Worm (Caenorhabditis elegans) whole organism, L4 larva: ENCODE data around the gene T11F8.4.
"Not testable (repeated sequence)": the region's sequence is repeated elsewhere in the genome, so short reads cannot be mapped to it uniquely, and the experiment has no call there.

Source experiments
- F37D6.2 ChIP-seq: sonication (generic microtip); optimal IDR thresholded peaks from 2 replicates; lab custom pipeline; 2016; ENCODE audit warnings: mild to moderate bottlenecking, missing genetic modification characterization, missing compliant biosample characterization
- T20F7.1 ChIP-seq: fragments of 200-800 bp; sonication (Bioruptor generic); optimal IDR thresholded peaks from 2 replicates; lab custom pipeline; 2018; ENCODE audit warnings: mild to moderate bottlenecking, missing genetic modification characterization, missing compliant biosample characterization
- Y48G9A.11 ChIP-seq: fragments of 200-800 bp; sonication (Bioruptor generic); IDR thresholded peaks from 2 replicates; pipeline ENCODE4 v1.3.6; 2022; ENCODE audit warnings: missing genetic modification reagents, missing genetic modification characterization, missing compliant biosample characterization
- Y5F2A.4 ChIP-seq: fragments of 200-800 bp; sonication (Bioruptor generic); optimal IDR thresholded peaks from 2 replicates; lab custom pipeline; 2018; ENCODE audit warnings: mild to moderate bottlenecking, missing genetic modification characterization, missing compliant biosample characterization
- aha-1 ChIP-seq: fragments of 150-350 bp; peaks from one replicate; lab custom pipeline; 2014; ENCODE audit warnings: missing biosample characterization, missing genetic modification characterization
- ama-1 ChIP-seq: fragments of 150-350 bp; optimal IDR thresholded peaks from 2 replicates; lab custom pipeline; 2014; ENCODE audit warnings: inconsistent platforms, mixed read lengths
- ceh-82 ChIP-seq: sonication (generic microtip); optimal IDR thresholded peaks from 2 replicates; lab custom pipeline; 2017; ENCODE audit warnings: missing biosample characterization, missing genetic modification characterization
- ces-1 ChIP-seq: fragments of 150-350 bp; sonication (generic microtip); optimal IDR thresholded peaks from 4 replicates; lab custom pipeline; 2014; ENCODE audit warnings: missing biosample characterization, missing genetic modification reagents, missing genetic modification characterization
- daf-12 ChIP-seq: fragments of 150-350 bp; optimal IDR thresholded peaks from 2 replicates; lab custom pipeline; 2014; ENCODE audit warnings: missing biosample characterization, missing genetic modification reagents, missing genetic modification characterization
- daf-16 ChIP-seq, 3 experiments: sonication (generic microtip); optimal IDR thresholded peaks; 2 replicates each; lab custom pipeline; 2016 to 2017; ENCODE audit warnings: missing genetic modification characterization in 3 of 3, missing genetic modification reagents in 3 of 3, mild to moderate bottlenecking in 2 of 3, missing compliant biosample characterization in 2 of 3, missing biosample characterization in 1 of 3, moderate library complexity in 1 of 3
- egl-27 ChIP-seq: sonication (generic microtip); optimal IDR thresholded peaks from 3 replicates; lab custom pipeline; 2017; ENCODE audit warnings: missing biosample characterization, missing genetic modification reagents, missing genetic modification characterization
- egl-43 ChIP-seq: fragments of 200-800 bp; sonication (Bioruptor generic); IDR thresholded peaks from 2 replicates; pipeline ENCODE4 v1.3.6; 2022; ENCODE audit warnings: missing genetic modification reagents, missing genetic modification characterization, missing compliant biosample characterization
- lin-13 ChIP-seq: fragments of 150-350 bp; optimal IDR thresholded peaks from 2 replicates; lab custom pipeline; 2014; ENCODE audit warnings: missing biosample characterization, missing genetic modification reagents, missing genetic modification characterization
- lin-38 ChIP-seq: fragments of 200-800 bp; sonication (Bioruptor generic); IDR thresholded peaks from 2 replicates; pipeline ENCODE4 v1.3.6; 2022; ENCODE audit warnings: missing genetic modification reagents, missing genetic modification characterization, missing compliant biosample characterization
- madf-5 ChIP-seq, 2 experiments: fragments of 200-800 bp; sonication (Bioruptor generic); IDR thresholded peaks; 2 replicates each; pipeline ENCODE4 v1.3.6; 2022; ENCODE audit warnings: missing compliant biosample characterization in 2 of 2, missing genetic modification characterization in 2 of 2
- mes-2 ChIP-seq: sonication (generic microtip); optimal IDR thresholded peaks from 2 replicates; lab custom pipeline; 2016; ENCODE audit warnings: missing genotype, mild to moderate bottlenecking, missing genetic modification characterization, missing compliant biosample characterization; ENCODE audit not compliant: poor library complexity, severe bottlenecking
- mxl-2 ChIP-seq: fragments of 200-800 bp; sonication (Bioruptor generic); conservative IDR thresholded peaks from 2 replicates; pipeline ENCODE4 v1.3.6; 2022; ENCODE audit warnings: missing genetic modification reagents, missing genetic modification characterization, missing compliant biosample characterization
- nhr-11 ChIP-seq: fragments of 150-350 bp; optimal IDR thresholded peaks from 2 replicates; lab custom pipeline; 2014; ENCODE audit warnings: missing biosample characterization, missing genetic modification characterization
- nhr-111 ChIP-seq: fragments of 200-800 bp; sonication (Bioruptor generic); optimal IDR thresholded peaks from 2 replicates; lab custom pipeline; 2018; ENCODE audit warnings: mild to moderate bottlenecking, missing genetic modification characterization, missing compliant biosample characterization
- nhr-28 ChIP-seq: fragments of 150-350 bp; optimal IDR thresholded peaks from 2 replicates; lab custom pipeline; 2014; ENCODE audit warnings: missing biosample characterization, missing genetic modification characterization
- nhr-48 ChIP-seq: sonication (generic microtip); optimal IDR thresholded peaks from 2 replicates; lab custom pipeline; 2016; ENCODE audit warnings: mild to moderate bottlenecking, missing genetic modification characterization, missing compliant biosample characterization
- nhr-6 ChIP-seq: fragments of 150-350 bp; optimal IDR thresholded peaks from 2 replicates; lab custom pipeline; 2014; ENCODE audit warnings: missing biosample characterization, missing genetic modification characterization
- rbr-2 ChIP-seq: sonication (generic microtip); optimal IDR thresholded peaks from 2 replicates; lab custom pipeline; 2016; ENCODE audit warnings: missing genotype, missing genetic modification characterization, missing compliant biosample characterization
- saeg-2 ChIP-seq: fragments of 200-800 bp; sonication (Bioruptor generic); IDR thresholded peaks from 2 replicates; pipeline ENCODE4 v1.3.6; 2022; ENCODE audit warnings: missing genetic modification reagents, missing genetic modification characterization, missing compliant biosample characterization
- snpc-1.2 ChIP-seq: fragments of 200-800 bp; sonication (Bioruptor generic); IDR thresholded peaks from 2 replicates; pipeline ENCODE4 v1.3.6; 2022; ENCODE audit warnings: missing genetic modification reagents, missing genetic modification characterization, missing compliant biosample characterization
- spr-3 ChIP-seq: fragments of 200-800 bp; sonication (Bioruptor generic); optimal IDR thresholded peaks from 2 replicates; lab custom pipeline; 2018; ENCODE audit warnings: mild to moderate bottlenecking, missing genetic modification characterization, missing compliant biosample characterization
- unc-62 ChIP-seq, 3 experiments: fragments of 150-350 bp in 1 of 3; sonication (generic microtip); optimal IDR thresholded peaks in 2 of 3; peaks in 1 of 3; 1 replicate in 1 of 3; 2 replicates in 2 of 3; lab custom pipeline; 2014 to 2017; ENCODE audit warnings: missing biosample characterization in 3 of 3, missing genetic modification characterization in 3 of 3, missing genetic modification reagents in 3 of 3, missing genotype in 1 of 3
- vab-7 ChIP-seq: fragments of 200-800 bp; sonication (Bioruptor generic); IDR thresholded peaks from 2 replicates; pipeline ENCODE4 v1.3.6; 2022; ENCODE audit warnings: missing genetic modification reagents, missing genetic modification characterization, missing compliant biosample characterization
- zip-11 ChIP-seq: fragments of 200-800 bp; sonication (Bioruptor generic); IDR thresholded peaks from 2 replicates; pipeline ENCODE4 v1.3.6; 2022; ENCODE audit warnings: missing genetic modification characterization, missing compliant biosample characterization
- zip-2 ChIP-seq: fragments of 150-350 bp; optimal IDR thresholded peaks from 2 replicates; lab custom pipeline; 2014; ENCODE audit warnings: missing biosample characterization, missing genetic modification characterization
- ztf-11 ChIP-seq: fragments of 150-350 bp; optimal IDR thresholded peaks from 2 replicates; lab custom pipeline; 2014; ENCODE audit warnings: missing biosample characterization, missing genetic modification characterization

T11F8.4 gene

ce11 chrIV:5494099-5494498, 17.7 kb upstream of the T11F8.4 start:
- TF ChIP-seq snpc-1.2 (GFP tag; lab: Robert Waterston, UW) (no peak), lin-13 (GFP tag; lab: Kevin White, UChicago) (no peak), madf-5 (GFP tag; IDR thresholded peaks at IDR 0.05; lab: Robert Waterston, UW) (no peak), unc-62 (GFP tag; optimal IDR thresholded peaks at IDR 0.05 in 1 of 2; lab: Kevin White, UChicago) (peak in 1 of 2 experiments; percentile 77), unc-62 (tag; optimal IDR thresholded peaks at IDR 0.05; lab: Kevin White, UChicago) (no peak)

DNA sequence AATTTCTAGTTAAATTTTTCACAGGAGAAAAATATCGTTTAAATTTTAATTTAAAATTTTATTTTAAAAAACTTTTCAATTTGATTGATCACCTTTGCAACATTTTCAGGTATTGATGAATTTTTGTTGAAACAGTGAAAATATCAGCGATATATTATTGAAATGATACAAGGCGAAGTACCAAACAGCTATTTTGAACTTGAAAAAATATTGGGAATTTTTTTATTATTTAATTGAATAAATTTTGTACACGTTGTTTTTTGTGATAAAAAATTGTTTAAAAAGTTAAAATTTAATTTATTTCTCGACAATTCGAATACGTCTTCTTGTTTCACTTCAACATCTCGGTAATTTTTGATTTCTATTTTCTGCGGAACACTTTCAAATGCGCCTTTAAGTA, 17.3 kb upstream of the T11F8.4 start, which contains the start of gene B0273.1:
Gene B0273.1 (plus strand): TSS at position 301 of the 400 bp plus-strand sequence.
- TF ChIP-seq ama-1 (lab: Kevin White, UChicago) (no peak), rbr-2 (no peak), F37D6.2 (tag; lab: Kevin White, UChicago) (no peak), nhr-28 (tag; lab: Kevin White, UChicago) (no peak), nhr-6 (tag; lab: Kevin White, UChicago) (no peak), aha-1 (no peak), snpc-1.2 (GFP tag; lab: Robert Waterston, UW) (no peak), Y5F2A.4 (GFP tag; lab: Kevin White, UChicago) (no peak), daf-16 (GFP tag; optimal IDR thresholded peaks at IDR 0.05; lab: Kevin White, UChicago) (no peak), daf-16 (tag; optimal IDR thresholded peaks at IDR 0.05; lab: Kevin White, UChicago) (no peak), egl-43 (GFP tag; lab: Robert Waterston, UW) (no peak), saeg-2 (no peak), nhr-48 (tag; lab: Kevin White, UChicago) (no peak), mes-2 (tag; lab: Kevin White, UChicago) (no peak)

- no peak for TF ChIP-seq ceh-82 (tag; lab: Kevin White, UChicago)
Measured at ce11 chrIV:5493135-5493534, 16.8 kb upstream of the T11F8.4 start.

ce11 chrIV:5492196-5492595, 15.8 kb upstream of the T11F8.4 start:
- TF ChIP-seq unc-62 (GFP tag; optimal IDR thresholded peaks at IDR 0.05 in 1 of 2; lab: Kevin White, UChicago) (peak in 1 of 2 experiments; percentile 63), unc-62 (tag; optimal IDR thresholded peaks at IDR 0.05; lab: Kevin White, UChicago) (no peak), zip-2 (no peak)

DNA sequence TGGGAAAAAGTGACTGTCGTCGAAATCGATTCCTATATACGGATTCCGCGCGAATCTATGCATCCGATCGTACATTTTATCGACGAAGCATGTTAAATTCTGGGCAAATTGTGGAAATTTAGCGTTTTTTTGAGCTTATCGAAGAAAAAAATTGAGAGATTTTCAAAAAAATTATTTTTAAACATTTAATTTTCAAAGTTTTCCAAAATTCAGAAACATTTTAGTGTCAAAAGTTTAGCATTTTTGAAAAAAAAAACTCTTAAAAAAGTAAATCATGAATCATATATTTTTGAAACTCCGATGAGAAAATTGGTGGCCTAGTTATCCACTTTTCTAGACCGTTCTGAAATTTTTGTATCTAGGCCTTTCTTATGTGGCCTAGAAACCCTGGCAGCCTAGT, 14.7 kb upstream of the T11F8.4 start, which contains the start of gene B0273.115:
Gene B0273.115 (minus strand): TSS at position 101 of the 400 bp plus-strand sequence.
- TF ChIP-seq F37D6.2 (tag; lab: Kevin White, UChicago); rbr-2; mxl-2 (GFP tag; lab: Robert Waterston, UW): not testable (repeated sequence)
- TF ChIP-seq, all 104 proteins: peak for 0; not testable (repeated sequence) for 104

ce11 chrIV:5486208-5486731, 9.9 kb upstream of the T11F8.4 start, which contains the start of the genes snpc-3.1 and puf-7:
TSS of gene snpc-3.1 (minus strand) at chrIV:5486258.
TSS of gene puf-7 (plus strand) at chrIV:5486713.
- peak; percentile 57; the same call in 1 of the 2 replicates for TF ChIP-seq Y48G9A.11 (GFP tag; lab: Robert Waterston, UW)
- TF ChIP-seq lin-38 (GFP tag; lab: Robert Waterston, UW), result peak; percentile 31; the same call in 1 of the 2 replicates

- TF ChIP-seq T20F7.1 (GFP tag; lab: Kevin White, UChicago) (no peak), snpc-1.2 (GFP tag; lab: Robert Waterston, UW) (no peak), rbr-2 (no peak), vab-7 (GFP tag; lab: Robert Waterston, UW) (no peak), nhr-11 (tag; lab: Kevin White, UChicago) (no peak), nhr-111 (GFP tag; lab: Kevin White, UChicago) (no peak), ztf-11 (tag; lab: Kevin White, UChicago) (no peak), zip-11 (GFP tag; lab: Robert Waterston, UW) (no peak), egl-27 (tag; lab: Kevin White, UChicago) (no peak), mxl-2 (GFP tag; lab: Robert Waterston, UW) (no peak), spr-3 (GFP tag; lab: Kevin White, UChicago) (no peak), ces-1 (no peak), daf-12 (tag; lab: Kevin White, UChicago) (no peak), nhr-48 (tag; lab: Kevin White, UChicago) (no peak)
Measured at ce11 chrIV:5482723-5483122, 6.4 kb upstream of the T11F8.4 start, which contains the start of gene T11F8.5. TSS of gene T11F8.5 (plus strand) at chrIV:5483023.
